Fruit fly (Drosophila melanogaster): Measurements from ENCODE around the gene GluProRS.

DNA sequence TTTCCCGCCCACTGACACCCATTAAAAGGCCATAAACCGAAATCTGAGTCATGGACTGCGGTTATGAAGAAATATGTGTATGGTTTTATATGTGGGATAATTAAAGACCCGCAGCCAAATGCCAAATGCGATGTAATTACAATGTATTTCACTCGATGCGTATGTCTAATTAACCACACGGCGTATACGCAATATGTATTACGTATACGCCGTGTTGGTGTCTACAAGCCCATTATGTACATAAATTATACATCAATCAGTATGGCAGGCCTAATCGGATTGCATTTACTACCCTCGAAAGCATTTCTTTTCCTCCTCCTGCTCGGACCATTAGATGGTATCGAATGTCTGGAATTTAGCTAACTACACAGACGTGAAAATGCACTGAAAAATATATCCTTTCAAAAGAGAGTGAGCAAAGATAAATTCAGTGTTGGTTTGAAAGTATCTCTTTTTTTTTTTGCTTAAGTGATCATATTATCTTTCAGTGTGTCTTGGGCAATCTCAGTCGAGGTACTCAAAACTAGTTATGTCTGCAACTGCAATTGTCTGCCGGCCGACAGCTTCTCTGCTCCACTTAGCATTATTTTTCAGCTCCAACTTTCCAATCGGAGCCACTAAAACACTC, 47.8 kb downstream of the GluProRS start:
- TF ChIP-seq CG10348 (GFP tag; IDR thresholded peaks at IDR 0.05) (no peak), CG32121 (GFP tag; IDR thresholded peaks at IDR 0.05) (no peak), CG9948 (tag; optimal IDR thresholded peaks at IDR 0.05) (no peak), CG4496 (GFP tag; IDR thresholded peaks at IDR 0.05) (peak; percentile 51; the same call in 2 of the 3 replicates), fd96Ca (GFP tag; IDR thresholded peaks at IDR 0.05) (no peak), CG8159 (tag; optimal IDR thresholded peaks at IDR 0.05) (no peak), Snoo (tag; optimal IDR thresholded peaks at IDR 0.05) (no peak), CG15710 (tag; optimal IDR thresholded peaks at IDR 0.05) (no peak), D1 (tag; optimal IDR thresholded peaks at IDR 0.05) (no peak)

Measured in whole organism, pupa.